Worm (Caenorhabditis elegans) whole organism, L4/young adult: Measurements from ENCODE around the gene Y45F10C.4.

ENCODE experiments used
- W03F9.2 ChIP-seq: fragments of 150-350 bp; optimal IDR thresholded peaks from 2 replicates; lab custom pipeline; 2014; ENCODE audit warnings: missing biosample characterization, missing genetic modification characterization
- him-1 ChIP-seq: sonication (generic microtip); optimal IDR thresholded peaks from 2 replicates; lab custom pipeline; 2016; ENCODE audit warnings: missing genotype, missing genetic modification reagents, missing genetic modification characterization, missing compliant biosample characterization

- TF ChIP-seq him-1, result no peak
- TF ChIP-seq W03F9.2 (tag; lab: Kevin White, UChicago), result no peak
These were observed 18.2 kb downstream of the Y45F10C.4 start, which contains the start of gene srz-29 for ce11 chrIV:13645823-13646222.
